Worm (Caenorhabditis elegans) whole organism, L4 larva: ENCODE data around the gene mnp-1.

Experiments
- F10B5.3 ChIP-seq: sonication (generic microtip); optimal IDR thresholded peaks from 2 replicates; lab custom pipeline; 2016; ENCODE audit warnings: mild to moderate bottlenecking, missing genetic modification characterization, missing compliant biosample characterization
- F44E2.7 ChIP-seq: fragments of 200-800 bp; sonication (Bioruptor generic); IDR thresholded peaks from 2 replicates; pipeline ENCODE4 v2.1.2; 2022; ENCODE audit warnings: missing genetic modification characterization, missing compliant biosample characterization
- F49E8.2 ChIP-seq: sonication (generic microtip); optimal IDR thresholded peaks from 2 replicates; lab custom pipeline; 2016; ENCODE audit warnings: missing compliant biosample characterization, mild to moderate bottlenecking, missing genetic modification characterization, borderline replicate concordance
- Y48G9A.11 ChIP-seq: fragments of 200-800 bp; sonication (Bioruptor generic); IDR thresholded peaks from 2 replicates; pipeline ENCODE4 v1.3.6; 2022; ENCODE audit warnings: missing genetic modification reagents, missing genetic modification characterization, missing compliant biosample characterization
- ZK337.2 ChIP-seq: fragments of 200-800 bp; sonication (Bioruptor generic); IDR thresholded peaks from 2 replicates; pipeline ENCODE4 v1.3.6; 2022; ENCODE audit warnings: missing genetic modification reagents, missing genetic modification characterization, missing compliant biosample characterization
- aha-1 ChIP-seq: fragments of 150-350 bp; peaks from one replicate; lab custom pipeline; 2014; ENCODE audit warnings: missing biosample characterization, missing genetic modification characterization
- aly-2 ChIP-seq: sonication (generic microtip); optimal IDR thresholded peaks from 2 replicates; lab custom pipeline; 2018; ENCODE audit warnings: missing biosample characterization, missing genetic modification characterization
- arid-1 ChIP-seq: fragments of 200-800 bp; sonication (Bioruptor generic); conservative IDR thresholded peaks from 2 replicates; pipeline ENCODE4 v1.3.6; 2022; ENCODE audit warnings: missing genetic modification reagents, missing genetic modification characterization, missing compliant biosample characterization
- attf-4 ChIP-seq: sonication (generic microtip); optimal IDR thresholded peaks from 3 replicates; lab custom pipeline; 2017; ENCODE audit warnings: missing biosample characterization, missing genetic modification characterization
- ceh-28 ChIP-seq: fragments of 150-350 bp; optimal IDR thresholded peaks from 2 replicates; lab custom pipeline; 2014; ENCODE audit warnings: missing biosample characterization, missing genetic modification reagents, missing genetic modification characterization
- ceh-32 ChIP-seq: sonication (generic microtip); optimal IDR thresholded peaks from 2 replicates; lab custom pipeline; 2016; ENCODE audit warnings: mild to moderate bottlenecking, missing genetic modification characterization, missing compliant biosample characterization; ENCODE audit not compliant: poor library complexity
- ceh-62 ChIP-seq: sonication (generic microtip); optimal IDR thresholded peaks from 2 replicates; lab custom pipeline; 2017; ENCODE audit warnings: missing biosample characterization, missing genetic modification characterization
- ceh-82 ChIP-seq: sonication (generic microtip); optimal IDR thresholded peaks from 2 replicates; lab custom pipeline; 2017; ENCODE audit warnings: missing biosample characterization, missing genetic modification characterization
- ces-1 ChIP-seq: fragments of 150-350 bp; sonication (generic microtip); optimal IDR thresholded peaks from 4 replicates; lab custom pipeline; 2014; ENCODE audit warnings: missing biosample characterization, missing genetic modification reagents, missing genetic modification characterization
- ctbp-1 ChIP-seq: fragments of 200-800 bp; sonication (Bioruptor generic); IDR thresholded peaks from 2 replicates; pipeline ENCODE4 v1.3.6; 2022; ENCODE audit warnings: missing genetic modification reagents, missing genetic modification characterization, missing compliant biosample characterization
- daf-16 ChIP-seq, 3 experiments: sonication (generic microtip); optimal IDR thresholded peaks; 2 replicates each; lab custom pipeline; 2016 to 2017; ENCODE audit warnings: missing genetic modification characterization in 3 of 3, missing genetic modification reagents in 3 of 3, mild to moderate bottlenecking in 2 of 3, missing compliant biosample characterization in 2 of 3, missing biosample characterization in 1 of 3, moderate library complexity in 1 of 3
- daf-8 ChIP-seq: fragments of 200-800 bp; sonication (Bioruptor generic); IDR thresholded peaks from 2 replicates; pipeline ENCODE4 v1.3.6; 2022; ENCODE audit warnings: missing genetic modification characterization, missing compliant biosample characterization
- dmd-9 ChIP-seq: fragments of 200-800 bp; sonication (Bioruptor generic); IDR thresholded peaks from 2 replicates; pipeline ENCODE4 v1.3.6; 2022; ENCODE audit warnings: missing genetic modification reagents, missing genetic modification characterization, missing compliant biosample characterization
- dpl-1 ChIP-seq: fragments of 150-350 bp; optimal IDR thresholded peaks from 2 replicates; lab custom pipeline; 2014; ENCODE audit warnings: missing biosample characterization, missing genetic modification reagents, missing genetic modification characterization
- egl-27 ChIP-seq: sonication (generic microtip); optimal IDR thresholded peaks from 3 replicates; lab custom pipeline; 2017; ENCODE audit warnings: missing biosample characterization, missing genetic modification reagents, missing genetic modification characterization
- egl-43 ChIP-seq: fragments of 200-800 bp; sonication (Bioruptor generic); IDR thresholded peaks from 2 replicates; pipeline ENCODE4 v1.3.6; 2022; ENCODE audit warnings: missing genetic modification reagents, missing genetic modification characterization, missing compliant biosample characterization
- fkh-10 ChIP-seq: fragments of 150-350 bp; optimal IDR thresholded peaks from 2 replicates; lab custom pipeline; 2014; ENCODE audit warnings: missing biosample characterization, missing genetic modification reagents, missing genetic modification characterization
- hlh-30 ChIP-seq: sonication (generic microtip); optimal IDR thresholded peaks from 2 replicates; lab custom pipeline; 2017; ENCODE audit warnings: antibody characterized with exemption, mild to moderate bottlenecking, missing genetic modification characterization, missing compliant biosample characterization; ENCODE audit not compliant: insufficient read depth
- hmg-1.1 ChIP-seq: fragments of 200-800 bp; sonication (Bioruptor generic); IDR thresholded peaks from 2 replicates; pipeline ENCODE4 v1.3.6; 2022; ENCODE audit warnings: missing genetic modification reagents, missing genetic modification characterization, missing compliant biosample characterization
- lim-7 ChIP-seq: fragments of 200-800 bp; sonication (Bioruptor generic); IDR thresholded peaks from 2 replicates; pipeline ENCODE4 v1.3.6; 2022; ENCODE audit warnings: missing genetic modification characterization, missing compliant biosample characterization
- lin-1 ChIP-seq: fragments of 200-800 bp; sonication (Bioruptor generic); IDR thresholded peaks from 2 replicates; pipeline ENCODE4 v1.3.6; 2022; ENCODE audit warnings: missing genetic modification reagents, missing genetic modification characterization, missing compliant biosample characterization
- lin-29 ChIP-seq: fragments of 200-800 bp; sonication (Bioruptor generic); IDR thresholded peaks from 2 replicates; pipeline ENCODE4 v1.3.6; 2022; ENCODE audit warnings: missing genetic modification reagents, missing genetic modification characterization, missing compliant biosample characterization
- lin-38 ChIP-seq: fragments of 200-800 bp; sonication (Bioruptor generic); IDR thresholded peaks from 2 replicates; pipeline ENCODE4 v1.3.6; 2022; ENCODE audit warnings: missing genetic modification reagents, missing genetic modification characterization, missing compliant biosample characterization
- lin-39 ChIP-seq: fragments of 150-350 bp; optimal IDR thresholded peaks from 2 replicates; lab custom pipeline; 2014; ENCODE audit warnings: missing biosample characterization, missing genetic modification reagents, missing genetic modification characterization
- lir-3 ChIP-seq: sonication (generic microtip); optimal IDR thresholded peaks from 2 replicates; lab custom pipeline; 2016; ENCODE audit warnings: mild to moderate bottlenecking, missing genetic modification characterization, missing compliant biosample characterization
- lsy-2 ChIP-seq, 2 experiments: fragments of 150-350 bp in 1 of 2; sonication (generic microtip) in 1 of 2; optimal IDR thresholded peaks; 2 replicates each; lab custom pipeline; 2014 to 2017; ENCODE audit warnings: missing biosample characterization in 2 of 2, missing genetic modification characterization in 2 of 2
- mdt-29 ChIP-seq: fragments of 200-800 bp; sonication (Bioruptor generic); IDR thresholded peaks from 2 replicates; pipeline ENCODE4 v1.3.6; 2022; ENCODE audit warnings: missing genetic modification reagents, missing genetic modification characterization, missing compliant biosample characterization
- mep-1 ChIP-seq: fragments of 150-350 bp; sonication (generic microtip); optimal IDR thresholded peaks from 3 replicates; lab custom pipeline; 2014; ENCODE audit warnings: missing biosample characterization, missing genetic modification characterization
- mes-2 ChIP-seq: sonication (generic microtip); optimal IDR thresholded peaks from 2 replicates; lab custom pipeline; 2016; ENCODE audit warnings: missing genotype, mild to moderate bottlenecking, missing genetic modification characterization, missing compliant biosample characterization; ENCODE audit not compliant: poor library complexity, severe bottlenecking
- mxl-2 ChIP-seq: fragments of 200-800 bp; sonication (Bioruptor generic); conservative IDR thresholded peaks from 2 replicates; pipeline ENCODE4 v1.3.6; 2022; ENCODE audit warnings: missing genetic modification reagents, missing genetic modification characterization, missing compliant biosample characterization
- nhr-25 ChIP-seq: sonication (generic microtip); optimal IDR thresholded peaks from 2 replicates; lab custom pipeline; 2017; ENCODE audit warnings: missing genetic modification characterization, mild to moderate bottlenecking, missing compliant biosample characterization, antibody characterized with exemption, moderate library complexity, borderline replicate concordance; ENCODE audit not compliant: insufficient read depth
- nhr-41 ChIP-seq: fragments of 200-800 bp; sonication (Bioruptor generic); IDR thresholded peaks from 2 replicates; pipeline ENCODE4 v1.3.6; 2022; ENCODE audit warnings: missing genetic modification reagents, missing genetic modification characterization, missing compliant biosample characterization
- nhr-48 ChIP-seq: sonication (generic microtip); optimal IDR thresholded peaks from 2 replicates; lab custom pipeline; 2016; ENCODE audit warnings: mild to moderate bottlenecking, missing genetic modification characterization, missing compliant biosample characterization
- nhr-6 ChIP-seq: fragments of 150-350 bp; optimal IDR thresholded peaks from 2 replicates; lab custom pipeline; 2014; ENCODE audit warnings: missing biosample characterization, missing genetic modification characterization
- nhr-77 ChIP-seq: fragments of 150-350 bp; optimal IDR thresholded peaks from 2 replicates; lab custom pipeline; 2014; ENCODE audit warnings: missing biosample characterization, missing genetic modification characterization
- saeg-2 ChIP-seq: fragments of 200-800 bp; sonication (Bioruptor generic); IDR thresholded peaks from 2 replicates; pipeline ENCODE4 v1.3.6; 2022; ENCODE audit warnings: missing genetic modification reagents, missing genetic modification characterization, missing compliant biosample characterization
- snpc-4 ChIP-seq: fragments of 150-350 bp; optimal IDR thresholded peaks from 2 replicates; lab custom pipeline; 2014; ENCODE audit warnings: missing biosample characterization, missing genetic modification characterization
- tag-97 ChIP-seq: fragments of 200-800 bp; sonication (Bioruptor generic); IDR thresholded peaks from 2 replicates; pipeline ENCODE4 v1.3.6; 2022; ENCODE audit warnings: missing genetic modification characterization, missing compliant biosample characterization
- tra-1 ChIP-seq: fragments of 200-800 bp; sonication (Bioruptor generic); IDR thresholded peaks from 2 replicates; pipeline ENCODE4 v1.3.6; 2022; ENCODE audit warnings: missing genetic modification reagents, missing genetic modification characterization, missing compliant biosample characterization
- unc-62 ChIP-seq, 3 experiments: fragments of 150-350 bp in 1 of 3; sonication (generic microtip); optimal IDR thresholded peaks in 2 of 3; peaks in 1 of 3; 1 replicate in 1 of 3; 2 replicates in 2 of 3; lab custom pipeline; 2014 to 2017; ENCODE audit warnings: missing biosample characterization in 3 of 3, missing genetic modification characterization in 3 of 3, missing genetic modification reagents in 3 of 3, missing genotype in 1 of 3
- vab-7 ChIP-seq: fragments of 200-800 bp; sonication (Bioruptor generic); IDR thresholded peaks from 2 replicates; pipeline ENCODE4 v1.3.6; 2022; ENCODE audit warnings: missing genetic modification reagents, missing genetic modification characterization, missing compliant biosample characterization
- ztf-7 ChIP-seq: fragments of 150-350 bp; optimal IDR thresholded peaks from 2 replicates; lab custom pipeline; 2014; ENCODE audit warnings: missing biosample characterization, missing genetic modification characterization

The mnp-1 gene

ce11 chrIII:4320113-4320512 lies 36.3 kb upstream of the mnp-1 start, which contains the start of gene H38K22.6:
H38K22.6 (plus strand) TSS chrIII:4320413.
- TF ChIP-seq lir-3 (no peak), lin-39 (tag; lab: Kevin White, UChicago) (no peak), ces-1 (no peak), aha-1 (tag; lab: Kevin White, UChicago) (no peak), nhr-77 (tag; lab: Kevin White, UChicago) (no peak), ceh-32 (tag; lab: Kevin White, UChicago) (no peak), ZK337.2 (GFP tag; lab: Robert Waterston, UW) (no peak), ceh-62 (tag; lab: Kevin White, UChicago) (no peak), daf-16 (GFP tag; optimal IDR thresholded peaks at IDR 0.05; lab: Kevin White, UChicago) (no peak), daf-16 (tag; optimal IDR thresholded peaks at IDR 0.05; lab: Kevin White, UChicago) (no peak), mdt-29 (GFP tag; lab: Robert Waterston, UW) (no peak), lin-1 (GFP tag; lab: Robert Waterston, UW) (no peak), egl-27 (tag; lab: Kevin White, UChicago) (no peak), daf-8 (GFP tag; lab: Robert Waterston, UW) (no peak), egl-43 (no peak), ceh-82 (tag; lab: Kevin White, UChicago) (no peak), saeg-2 (GFP tag; lab: Robert Waterston, UW) (no peak), ztf-7 (no peak)

DNA sequence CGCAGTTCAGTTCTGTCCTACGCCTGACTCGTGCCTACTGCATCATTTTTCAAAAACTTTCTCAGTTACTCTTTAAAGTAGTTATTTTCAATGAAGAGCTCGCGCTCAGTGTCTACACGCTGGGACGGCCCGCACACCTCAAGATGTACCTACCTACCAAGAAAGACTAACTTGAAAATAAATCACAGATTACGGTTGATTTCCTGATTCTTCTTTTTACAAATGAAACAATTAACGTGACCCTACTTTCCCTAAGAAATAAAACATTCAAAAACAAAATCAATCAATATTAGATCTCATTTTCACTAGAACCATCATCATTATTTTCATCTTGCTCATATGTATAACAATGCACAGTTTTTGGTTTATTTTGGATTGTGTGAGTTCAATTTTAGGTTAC lies 35.0 kb upstream of the mnp-1 start, which contains the start of gene H38K22.7:
TSS of gene H38K22.7 (plus strand) at position 301 of the 400 bp plus-strand sequence.
- TF ChIP-seq attf-4 (no peak), nhr-25 (tag; lab: Kevin White, UChicago) (no peak), F49E8.2 (tag; lab: Kevin White, UChicago) (no peak), dmd-9 (GFP tag; lab: Robert Waterston, UW) (no peak), nhr-6 (no peak), arid-1 (GFP tag; lab: Robert Waterston, UW) (no peak), unc-62 (GFP tag; optimal IDR thresholded peaks at IDR 0.05 in 1 of 2; lab: Kevin White, UChicago) (no peak), unc-62 (tag; optimal IDR thresholded peaks at IDR 0.05; lab: Kevin White, UChicago) (no peak), nhr-48 (tag; lab: Kevin White, UChicago) (no peak), F10B5.3 (tag; lab: Kevin White, UChicago) (no peak), ztf-7 (no peak)

DNA sequence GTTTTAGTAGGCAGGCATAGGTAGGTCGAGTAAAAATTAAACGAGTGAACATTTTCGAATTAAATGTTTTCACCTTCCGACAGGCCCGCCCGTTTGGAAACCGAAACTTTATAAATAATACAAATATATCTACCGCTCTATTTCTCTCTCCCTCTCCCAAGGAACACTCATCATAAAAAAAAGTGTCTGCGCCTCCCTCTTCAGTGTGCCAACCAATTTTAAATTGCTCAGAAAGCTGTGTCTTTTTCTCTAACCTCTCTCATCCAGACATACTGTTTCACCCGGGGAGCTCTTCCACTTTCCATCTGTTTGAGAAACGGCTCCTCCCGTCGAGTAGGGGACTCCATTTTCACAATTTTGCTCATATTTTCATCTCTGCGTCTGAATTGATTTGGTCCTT lies 33.3 kb upstream of the mnp-1 start:
- TF ChIP-seq aly-2 (no peak), mes-2 (tag; lab: Kevin White, UChicago) (no peak), lsy-2 (tag; optimal IDR thresholded peaks at IDR 0.05; lab: Kevin White, UChicago) (peak in 1 of 2 experiments; percentile 41), hlh-30 (tag; lab: Kevin White, UChicago) (no peak), mep-1 (tag; lab: Kevin White, UChicago) (peak; percentile 23), ctbp-1 (no peak), fkh-10 (no peak), tag-97 (no peak), arid-1 (GFP tag; lab: Robert Waterston, UW) (no peak), ZK337.2 (GFP tag; lab: Robert Waterston, UW) (no peak), lim-7 (GFP tag; lab: Robert Waterston, UW) (no peak), dpl-1 (no peak), hmg-1.1 (GFP tag; lab: Robert Waterston, UW) (peak; percentile 54; the same call in 1 of the 2 replicates), F44E2.7 (GFP tag; lab: Robert Waterston, UW) (no peak), ceh-82 (tag; lab: Kevin White, UChicago) (no peak), ceh-28 (tag; lab: Kevin White, UChicago) (no peak), lin-38 (GFP tag; lab: Robert Waterston, UW) (0 out of 2 replicates have a peak, but pooled peaks have one; percentile 16), ztf-7 (no peak), tra-1 (GFP tag; lab: Robert Waterston, UW) (no peak), nhr-41 (GFP tag; lab: Robert Waterston, UW) (no peak), lin-29 (GFP tag; lab: Robert Waterston, UW) (no peak), unc-62 (GFP tag; optimal IDR thresholded peaks at IDR 0.05 in 1 of 2; lab: Kevin White, UChicago) (peak in 1 of 2 experiments; percentile 67), unc-62 (tag; optimal IDR thresholded peaks at IDR 0.05; lab: Kevin White, UChicago) (no peak), snpc-4 (tag; lab: Kevin White, UChicago) (no peak), Y48G9A.11 (GFP tag; lab: Robert Waterston, UW) (no peak), mxl-2 (GFP tag; lab: Robert Waterston, UW) (no peak), vab-7 (0 out of 2 replicates have a peak, but pooled peaks have one; percentile 26)
